Worm (Caenorhabditis elegans) whole organism, late embryonic: Measurements from ENCODE around the gene F13E6.1.

Experiments
- F13H6.1 ChIP-seq: sonication (generic microtip); optimal IDR thresholded peaks from 2 replicates; lab custom pipeline; 2016; ENCODE audit warnings: missing genetic modification characterization, missing compliant biosample characterization
- K02D7.2 ChIP-seq: sonication (generic microtip); optimal IDR thresholded peaks from 2 replicates; lab custom pipeline; 2017; ENCODE audit warnings: mild to moderate bottlenecking, missing genetic modification characterization, missing compliant biosample characterization
- T23F11.4 ChIP-seq: fragments of 200-800 bp; sonication (Bioruptor generic); optimal IDR thresholded peaks from 2 replicates; lab custom pipeline; 2018; ENCODE audit warnings: mild to moderate bottlenecking, missing genetic modification characterization, missing compliant biosample characterization
- ceh-18 ChIP-seq: sonication (generic microtip); optimal IDR thresholded peaks from 2 replicates; lab custom pipeline; 2016; ENCODE audit warnings: missing genetic modification characterization, missing compliant biosample characterization
- ceh-19 ChIP-seq: fragments of 200-800 bp; sonication (Bioruptor generic); optimal IDR thresholded peaks from 2 replicates; lab custom pipeline; 2018; ENCODE audit warnings: mild to moderate bottlenecking, missing genetic modification characterization, missing compliant biosample characterization
- ceh-22 ChIP-seq: sonication (generic microtip); optimal IDR thresholded peaks from 2 replicates; lab custom pipeline; 2017; ENCODE audit warnings: missing biosample characterization, missing genetic modification characterization
- ceh-24 ChIP-seq: sonication (generic microtip); optimal IDR thresholded peaks from 2 replicates; lab custom pipeline; 2016; ENCODE audit warnings: mild to moderate bottlenecking, missing genetic modification characterization, missing compliant biosample characterization
- ceh-31 ChIP-seq: sonication (generic microtip); optimal IDR thresholded peaks from 2 replicates; lab custom pipeline; 2016; ENCODE audit warnings: missing genetic modification characterization, missing compliant biosample characterization
- ceh-34 ChIP-seq: sonication (generic microtip); optimal IDR thresholded peaks from 2 replicates; lab custom pipeline; 2016; ENCODE audit warnings: mild to moderate bottlenecking, missing genetic modification characterization, missing compliant biosample characterization
- ceh-45 ChIP-seq: fragments of 200-800 bp; sonication (Bioruptor generic); IDR thresholded peaks from 2 replicates; pipeline ENCODE4 v1.3.6; 2022; ENCODE audit warnings: missing genetic modification reagents, missing genetic modification characterization, missing compliant biosample characterization
- ceh-48 ChIP-seq: sonication (generic microtip); optimal IDR thresholded peaks from 2 replicates; lab custom pipeline; 2016; ENCODE audit warnings: missing genetic modification characterization, inconsistent platforms, missing compliant biosample characterization
- ceh-6 ChIP-seq: fragments of 200-800 bp; sonication (Bioruptor generic); optimal IDR thresholded peaks from 2 replicates; lab custom pipeline; 2018; ENCODE audit warnings: mild to moderate bottlenecking, missing genetic modification characterization, missing compliant biosample characterization
- ceh-9 ChIP-seq: sonication (generic microtip); optimal IDR thresholded peaks from 2 replicates; lab custom pipeline; 2016; ENCODE audit warnings: mild to moderate bottlenecking, missing genetic modification characterization, inconsistent platforms, missing compliant biosample characterization
- che-1 ChIP-seq: sonication (generic microtip); optimal IDR thresholded peaks from 2 replicates; lab custom pipeline; 2016; ENCODE audit warnings: mild to moderate bottlenecking, missing genetic modification characterization, missing compliant biosample characterization
- dmd-4 ChIP-seq: sonication (generic microtip); optimal IDR thresholded peaks from 2 replicates; lab custom pipeline; 2016; ENCODE audit warnings: borderline replicate concordance, missing genetic modification characterization, missing compliant biosample characterization
- elt-2 ChIP-seq: sonication (generic microtip); optimal IDR thresholded peaks from 2 replicates; lab custom pipeline; 2016; ENCODE audit warnings: missing genetic modification reagents, missing genetic modification characterization, missing compliant biosample characterization
- hlh-13 ChIP-seq: fragments of 200-800 bp; sonication (Bioruptor generic); optimal IDR thresholded peaks from 2 replicates; lab custom pipeline; 2018; ENCODE audit warnings: mild to moderate bottlenecking, missing genetic modification characterization, missing compliant biosample characterization
- hlh-15 ChIP-seq: sonication (generic microtip); optimal IDR thresholded peaks from 2 replicates; lab custom pipeline; 2016; ENCODE audit warnings: missing genetic modification characterization, missing compliant biosample characterization
- hlh-6 ChIP-seq: sonication (generic microtip); optimal IDR thresholded peaks from 2 replicates; lab custom pipeline; 2016; ENCODE audit warnings: missing genotype, missing genetic modification characterization, missing compliant biosample characterization
- hlh-8 ChIP-seq: sonication (generic microtip); optimal IDR thresholded peaks from 2 replicates; lab custom pipeline; 2016; ENCODE audit warnings: missing genotype, missing genetic modification characterization, missing compliant biosample characterization
- lim-6 ChIP-seq: sonication (generic microtip); optimal IDR thresholded peaks from 2 replicates; lab custom pipeline; 2016; ENCODE audit warnings: missing genetic modification characterization, missing compliant biosample characterization
- nhr-11 ChIP-seq: fragments of 150-350 bp; optimal IDR thresholded peaks from 2 replicates; lab custom pipeline; 2014; ENCODE audit warnings: missing biosample characterization, missing genetic modification characterization
- npax-4 ChIP-seq: sonication (generic microtip); optimal IDR thresholded peaks from 2 replicates; lab custom pipeline; 2016; ENCODE audit warnings: missing genetic modification characterization, missing compliant biosample characterization
- odd-2 ChIP-seq: sonication (generic microtip); optimal IDR thresholded peaks from 2 replicates; lab custom pipeline; 2017; ENCODE audit warnings: antibody characterized with exemption, mild to moderate bottlenecking, missing genetic modification characterization, missing compliant biosample characterization
- pat-9 ChIP-seq: fragments of 200-800 bp; sonication (Bioruptor generic); optimal IDR thresholded peaks from 2 replicates; lab custom pipeline; 2018; ENCODE audit warnings: mild to moderate bottlenecking, missing genetic modification characterization, moderate library complexity, missing compliant biosample characterization
- pha-2 ChIP-seq: sonication (generic microtip); optimal IDR thresholded peaks from 2 replicates; lab custom pipeline; 2017; ENCODE audit warnings: mild to moderate bottlenecking, missing genetic modification characterization, missing compliant biosample characterization
- pha-4 ChIP-seq: fragments of 150-350 bp; optimal IDR thresholded peaks from 2 replicates; lab custom pipeline; 2018; ENCODE audit warnings: missing biosample characterization, missing genetic modification reagents, missing genetic modification characterization
- ref-2 ChIP-seq: sonication (generic microtip); optimal IDR thresholded peaks from 2 replicates; lab custom pipeline; 2016; ENCODE audit warnings: missing genetic modification characterization, missing compliant biosample characterization
- sdc-2 ChIP-seq: sonication (generic microtip); optimal IDR thresholded peaks from 2 replicates; lab custom pipeline; 2016; ENCODE audit warnings: missing genotype, missing genetic modification characterization, missing compliant biosample characterization
- sox-4 ChIP-seq: sonication (generic microtip); optimal IDR thresholded peaks from 2 replicates; lab custom pipeline; 2017; ENCODE audit warnings: mild to moderate bottlenecking, missing genetic modification characterization, inconsistent platforms, missing compliant biosample characterization
- syd-9 ChIP-seq: sonication (generic microtip); optimal IDR thresholded peaks from 2 replicates; lab custom pipeline; 2016; ENCODE audit warnings: mild to moderate bottlenecking, missing genetic modification characterization, moderate library complexity, missing compliant biosample characterization
- tbx-2 ChIP-seq: sonication (generic microtip); optimal IDR thresholded peaks from 2 replicates; lab custom pipeline; 2016; ENCODE audit warnings: missing genetic modification characterization, missing compliant biosample characterization
- ttx-3 ChIP-seq: sonication (generic microtip); optimal IDR thresholded peaks from 2 replicates; lab custom pipeline; 2016; ENCODE audit warnings: missing genetic modification reagents, missing genetic modification characterization, missing compliant biosample characterization
- unc-3 ChIP-seq, 2 experiments: fragments of 200-800 bp in 1 of 2; sonication (Bioruptor generic) in 1 of 2; sonication (generic microtip) in 1 of 2; conservative IDR thresholded peaks in 1 of 2; optimal IDR thresholded peaks in 1 of 2; 2 replicates each; pipeline versions ENCODE4 v1.3.6 to Lab custom; 2016 to 2022; ENCODE audit warnings: missing compliant biosample characterization in 2 of 2, missing genetic modification characterization in 2 of 2, missing genetic modification reagents in 1 of 2
- unc-55 ChIP-seq: sonication (generic microtip); optimal IDR thresholded peaks from 2 replicates; lab custom pipeline; 2017; ENCODE audit warnings: missing biosample characterization, missing genetic modification reagents, missing genetic modification characterization
- zip-5 ChIP-seq: sonication (generic microtip); optimal IDR thresholded peaks from 2 replicates; lab custom pipeline; 2016; ENCODE audit warnings: missing genetic modification characterization, missing compliant biosample characterization

F13E6.1 gene

ce11 chrX:10694248-10694647 lies 17.3 kb upstream of the F13E6.1 start:
- TF ChIP-seq ceh-9 (tag; lab: Kevin White, UChicago) (no peak), ceh-24 (no peak), elt-2 (peak; percentile 78), K02D7.2 (tag; lab: Kevin White, UChicago) (no peak)

- TF ChIP-seq lim-6 (no peak), pha-2 (no peak), che-1 (no peak), syd-9 (tag; lab: Kevin White, UChicago) (no peak), sox-4 (no peak), hlh-15 (tag; lab: Kevin White, UChicago) (no peak)
- TF ChIP-seq, all 69 proteins: peak for 0
Observed at ce11 chrX:10692057-10692456, 15.1 kb upstream of the F13E6.1 start.

ce11 chrX:10691643-10692042 lies 14.7 kb upstream of the F13E6.1 start, which contains the start of gene yap-1:
Gene yap-1 (plus strand): TSS chrX:10691943.
- TF ChIP-seq ceh-22 (no peak), ceh-48 (tag; lab: Kevin White, UChicago) (no peak), T23F11.4 (GFP tag; lab: Kevin White, UChicago) (no peak), ceh-6 (GFP tag; lab: Kevin White, UChicago) (no peak), hlh-8 (tag; lab: Kevin White, UChicago) (no peak), ceh-31 (tag; lab: Kevin White, UChicago) (no peak), ref-2 (tag; lab: Kevin White, UChicago) (no peak), nhr-11 (tag; lab: Kevin White, UChicago) (no peak), hlh-13 (GFP tag; lab: Kevin White, UChicago) (no peak), tbx-2 (tag; lab: Kevin White, UChicago) (no peak), ttx-3 (no peak), pha-4 (tag; lab: Kevin White, UChicago) (no peak), ceh-18 (tag; lab: Kevin White, UChicago) (no peak), ceh-34 (no peak), ceh-19 (GFP tag; lab: Kevin White, UChicago) (no peak), unc-3 (GFP tag; conservative IDR thresholded peaks at IDR 0.05; lab: Robert Waterston, UW) (no peak), unc-3 (tag; optimal IDR thresholded peaks at IDR 0.05; lab: Kevin White, UChicago) (no peak), dmd-4 (tag; lab: Kevin White, UChicago) (no peak), odd-2 (no peak), npax-4 (tag; lab: Kevin White, UChicago) (no peak)

ce11 chrX:10691232-10691631 lies 14.3 kb upstream of the F13E6.1 start:
- TF ChIP-seq ceh-34 (no peak), unc-55 (peak; percentile 7)
- TF ChIP-seq, all 69 proteins: peak for 1

- no peak for TF ChIP-seq hlh-13 (GFP tag; lab: Kevin White, UChicago)
- TF ChIP-seq ceh-45 (GFP tag; lab: Robert Waterston, UW): no peak
- no peak for TF ChIP-seq pat-9 (tag; lab: Kevin White, UChicago)
- TF ChIP-seq hlh-6: no peak
- no peak for TF ChIP-seq odd-2
- TF ChIP-seq F13H6.1 (tag; lab: Kevin White, UChicago): no peak
- TF ChIP-seq zip-5 (tag; lab: Kevin White, UChicago): no peak
- no peak for TF ChIP-seq ceh-22
- no peak for TF ChIP-seq sdc-2
- no peak for TF ChIP-seq npax-4 (tag; lab: Kevin White, UChicago)
- TF ChIP-seq syd-9 (tag; lab: Kevin White, UChicago): no peak
- no peak for TF ChIP-seq sox-4
- TF ChIP-seq ceh-34: no peak
- TF ChIP-seq, all 69 proteins: peak for 0
Observed at ce11 chrX:10689729-10690128, 12.8 kb upstream of the F13E6.1 start.
